Worm (Caenorhabditis elegans) whole organism, L4 larva: ENCODE data around the gene dhs-28.

Experiments
- aha-1 ChIP-seq: fragments of 150-350 bp; peaks from one replicate; lab custom pipeline; 2014; ENCODE audit warnings: missing biosample characterization, missing genetic modification characterization
- ceh-62 ChIP-seq: sonication (generic microtip); optimal IDR thresholded peaks from 2 replicates; lab custom pipeline; 2017; ENCODE audit warnings: missing biosample characterization, missing genetic modification characterization
- cey-2 ChIP-seq: sonication (generic microtip); optimal IDR thresholded peaks from 3 replicates; lab custom pipeline; 2017; ENCODE audit warnings: missing genetic modification characterization, mild to moderate bottlenecking, missing compliant biosample characterization, antibody characterized with exemption, borderline replicate concordance; ENCODE audit not compliant: insufficient read depth
- hif-1 ChIP-seq, 2 experiments: sonication (generic microtip); optimal IDR thresholded peaks; 2 replicates each; lab custom pipeline; 2016 to 2017; ENCODE audit warnings: missing compliant biosample characterization in 2 of 2, missing genetic modification characterization in 2 of 2, missing genetic modification reagents in 2 of 2, missing genotype in 2 of 2, mild to moderate bottlenecking in 1 of 2
- lin-29 ChIP-seq: fragments of 200-800 bp; sonication (Bioruptor generic); IDR thresholded peaks from 2 replicates; pipeline ENCODE4 v1.3.6; 2022; ENCODE audit warnings: missing genetic modification reagents, missing genetic modification characterization, missing compliant biosample characterization
- lsy-2 ChIP-seq, 2 experiments: fragments of 150-350 bp in 1 of 2; sonication (generic microtip) in 1 of 2; optimal IDR thresholded peaks; 2 replicates each; lab custom pipeline; 2014 to 2017; ENCODE audit warnings: missing biosample characterization in 2 of 2, missing genetic modification characterization in 2 of 2
- mes-2 ChIP-seq: sonication (generic microtip); optimal IDR thresholded peaks from 2 replicates; lab custom pipeline; 2016; ENCODE audit warnings: missing genotype, mild to moderate bottlenecking, missing genetic modification characterization, missing compliant biosample characterization; ENCODE audit not compliant: poor library complexity, severe bottlenecking
- nhr-102 ChIP-seq: sonication (generic microtip); optimal IDR thresholded peaks from 2 replicates; lab custom pipeline; 2016; ENCODE audit warnings: mild to moderate bottlenecking, missing genetic modification characterization, moderate library complexity, missing compliant biosample characterization
- nhr-237 ChIP-seq: sonication (generic microtip); optimal IDR thresholded peaks from 2 replicates; lab custom pipeline; 2017; ENCODE audit warnings: missing biosample characterization, missing genetic modification characterization
- pha-4 ChIP-seq, 2 experiments: fragments of 150-350 bp in 1 of 2; fragments of 200-800 bp in 1 of 2; sonication (Bioruptor generic) in 1 of 2; IDR thresholded peaks in 1 of 2; optimal IDR thresholded peaks in 1 of 2; 2 replicates each; pipeline versions ENCODE4 v1.3.6 to Lab custom; 2014 to 2022; ENCODE audit warnings: missing genetic modification characterization in 2 of 2, missing genetic modification reagents in 2 of 2, missing biosample characterization in 1 of 2, missing compliant biosample characterization in 1 of 2
- snpc-1.2 ChIP-seq: fragments of 200-800 bp; sonication (Bioruptor generic); IDR thresholded peaks from 2 replicates; pipeline ENCODE4 v1.3.6; 2022; ENCODE audit warnings: missing genetic modification reagents, missing genetic modification characterization, missing compliant biosample characterization
- snpc-4 ChIP-seq: fragments of 150-350 bp; optimal IDR thresholded peaks from 2 replicates; lab custom pipeline; 2014; ENCODE audit warnings: missing biosample characterization, missing genetic modification characterization
- vab-7 ChIP-seq: fragments of 200-800 bp; sonication (Bioruptor generic); IDR thresholded peaks from 2 replicates; pipeline ENCODE4 v1.3.6; 2022; ENCODE audit warnings: missing genetic modification reagents, missing genetic modification characterization, missing compliant biosample characterization

- TF ChIP-seq mes-2 (tag; lab: Kevin White, UChicago) (no peak), nhr-237 (tag; lab: Kevin White, UChicago) (no peak), nhr-102 (tag; lab: Kevin White, UChicago) (no peak), lin-29 (GFP tag; lab: Robert Waterston, UW) (no peak), lsy-2 (tag; optimal IDR thresholded peaks at IDR 0.05; lab: Kevin White, UChicago) (no peak), snpc-1.2 (GFP tag; lab: Robert Waterston, UW) (no peak), snpc-4 (tag; lab: Kevin White, UChicago) (no peak), hif-1 (tag; optimal IDR thresholded peaks at IDR 0.05; lab: Kevin White, UChicago) (no peak), aha-1 (tag; lab: Kevin White, UChicago) (peak; percentile 71), ceh-62 (tag; lab: Kevin White, UChicago) (no peak), vab-7 (GFP tag; lab: Robert Waterston, UW) (no peak), cey-2 (tag; lab: Kevin White, UChicago) (no peak), pha-4 (GFP tag; IDR thresholded peaks at IDR 0.05; lab: Robert Waterston, UW) (no peak), pha-4 (tag; optimal IDR thresholded peaks at IDR 0.05; lab: Kevin White, UChicago) (no peak)
Observed at ce11 chrX:6799776-6800175, 18.5 kb upstream of the dhs-28 start, which contains the start of gene M03A8.3.
